Worm (Caenorhabditis elegans) whole organism, midembryonic: ENCODE results near the gene vab-9.

Experiments used
- T22C8.4 ChIP-seq: fragments of 200-800 bp; sonication (Bioruptor generic); IDR thresholded peaks from 2 replicates; pipeline ENCODE4 v1.3.6; 2022; ENCODE audit warnings: missing genetic modification characterization, missing compliant biosample characterization
- cog-1 ChIP-seq: sonication (generic microtip); optimal IDR thresholded peaks from 2 replicates; lab custom pipeline; 2016; ENCODE audit warnings: missing genetic modification characterization, missing compliant biosample characterization
- flt-1 ChIP-seq: fragments of 200-800 bp; sonication (Bioruptor generic); IDR thresholded peaks from 2 replicates; pipeline ENCODE4 v1.3.6; 2022; ENCODE audit warnings: missing genetic modification characterization, missing compliant biosample characterization
- klf-2 ChIP-seq: fragments of 200-800 bp; sonication (Bioruptor generic); conservative IDR thresholded peaks from 2 replicates; pipeline ENCODE4 v1.3.6; 2022; ENCODE audit warnings: missing genetic modification reagents, missing genetic modification characterization, missing compliant biosample characterization
- med-1 ChIP-seq: sonication (generic microtip); optimal IDR thresholded peaks from 2 replicates; lab custom pipeline; 2017; ENCODE audit warnings: missing genetic modification characterization, mild to moderate bottlenecking, missing compliant biosample characterization, antibody characterized with exemption, missing genetic modification reagents; ENCODE audit not compliant: insufficient read depth
- ref-1 ChIP-seq: fragments of 200-800 bp; sonication (Bioruptor generic); conservative IDR thresholded peaks from 2 replicates; pipeline ENCODE4 v1.3.6; 2022; ENCODE audit warnings: missing genetic modification reagents, missing genetic modification characterization, missing compliant biosample characterization
- tab-1 ChIP-seq: fragments of 200-800 bp; sonication (Bioruptor generic); IDR thresholded peaks from 2 replicates; pipeline ENCODE4 v1.3.6; 2022; ENCODE audit warnings: missing genetic modification characterization, missing compliant biosample characterization
- ztf-23 ChIP-seq: fragments of 200-800 bp; sonication (Bioruptor generic); IDR thresholded peaks from 2 replicates; pipeline ENCODE4 v1.3.6; 2022; ENCODE audit warnings: missing genetic modification reagents, missing genetic modification characterization, missing compliant biosample characterization
- ztf-29 ChIP-seq: fragments of 200-800 bp; sonication (Bioruptor generic); IDR thresholded peaks from 2 replicates; pipeline ENCODE4 v1.3.6; 2022; ENCODE audit warnings: missing genetic modification reagents, missing genetic modification characterization, missing compliant biosample characterization

The vab-9 gene

DNA sequence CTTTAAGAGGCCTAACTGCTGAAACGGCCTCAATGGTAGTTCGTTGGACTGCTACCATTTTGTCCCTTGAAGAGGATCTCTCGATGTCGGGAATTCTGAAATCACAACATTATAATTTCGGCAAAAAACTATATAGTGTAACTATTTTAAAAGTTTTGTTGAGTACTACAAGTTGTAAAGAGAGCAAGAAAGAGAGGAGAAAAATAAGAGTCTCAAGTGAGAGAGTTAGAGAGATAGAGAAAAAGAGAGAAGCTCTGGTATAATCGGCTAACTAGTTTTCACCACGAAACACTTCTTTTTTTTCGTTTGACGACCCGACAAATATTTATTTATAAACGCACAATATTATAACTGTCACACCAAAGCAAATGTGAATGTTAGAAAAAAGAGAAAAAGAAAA is at the start of gene vab-9:
Gene vab-9 (minus strand): TSS at position 101 of the 400 bp plus-strand sequence.
- no peak for TF ChIP-seq ztf-29 (GFP tag; lab: Robert Waterston, UW)
- TF ChIP-seq tab-1 (GFP tag; lab: Robert Waterston, UW) = no peak
- TF ChIP-seq ztf-23 (GFP tag; lab: Robert Waterston, UW) = no peak
- TF ChIP-seq T22C8.4 (GFP tag; lab: Robert Waterston, UW) = no peak
- TF ChIP-seq klf-2 (GFP tag; lab: Robert Waterston, UW) = no peak
- no peak for TF ChIP-seq med-1 (GFP tag; lab: Kevin White, UChicago)
- TF ChIP-seq flt-1 (GFP tag; lab: Robert Waterston, UW) = no peak
- TF ChIP-seq cog-1 (tag; lab: Kevin White, UChicago) = no peak
- no peak for TF ChIP-seq ref-1

DNA sequence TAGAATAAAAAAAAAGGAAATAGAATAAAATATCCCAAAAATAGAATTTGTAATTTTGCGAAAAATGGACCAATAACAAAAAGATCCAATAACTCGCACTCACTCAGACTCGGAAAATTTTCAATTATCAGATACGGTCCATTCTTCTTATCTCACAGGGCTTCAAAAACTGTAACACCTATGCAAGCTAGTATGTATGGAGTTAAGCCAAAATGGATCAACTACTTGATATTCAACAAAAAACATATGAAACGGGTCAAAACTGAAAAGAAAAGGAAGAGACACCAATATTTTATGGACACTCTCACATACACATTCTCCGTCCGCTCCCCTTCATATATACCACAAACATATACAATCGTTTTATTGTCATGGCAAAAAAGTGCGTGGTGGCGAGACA is 48.1 kb upstream of the vab-9 start, which contains the start of gene C34C6.9:
Gene C34C6.9 (plus strand): TSS at position 301 of the 400 bp plus-strand sequence.
- TF ChIP-seq T22C8.4 (GFP tag; lab: Robert Waterston, UW) (no peak), ref-1 (no peak), ztf-29 (GFP tag; lab: Robert Waterston, UW) (no peak), flt-1 (GFP tag; lab: Robert Waterston, UW) (no peak), ztf-23 (GFP tag; lab: Robert Waterston, UW) (no peak), klf-2 (GFP tag; lab: Robert Waterston, UW) (no peak), cog-1 (tag; lab: Kevin White, UChicago) (no peak), tab-1 (GFP tag; lab: Robert Waterston, UW) (no peak), med-1 (GFP tag; lab: Kevin White, UChicago) (no peak)

DNA sequence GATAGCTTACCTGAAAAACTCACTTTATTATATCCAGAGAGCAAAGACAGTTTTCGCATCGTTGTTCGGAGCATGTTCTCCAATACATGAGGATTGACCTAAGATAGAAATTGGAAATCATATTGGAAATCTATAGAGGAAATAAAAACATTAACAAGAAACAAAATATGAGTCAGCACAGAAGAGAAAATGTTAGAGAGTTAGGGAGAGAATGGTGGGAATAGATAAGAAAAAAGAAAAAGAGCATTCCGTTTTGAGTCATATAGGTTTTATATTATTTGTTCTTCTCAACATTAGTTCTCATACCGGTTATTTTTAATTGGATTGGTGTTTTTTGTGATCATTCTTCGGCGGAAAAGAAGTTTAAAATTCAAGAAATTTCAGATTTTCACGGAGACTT is 47.3 kb upstream of the vab-9 start, which contains the start of gene hgap-2:
Gene hgap-2 (minus strand): TSS at position 101 of the 400 bp plus-strand sequence.
- TF ChIP-seq ref-1 (no peak), klf-2 (GFP tag; lab: Robert Waterston, UW) (no peak), cog-1 (tag; lab: Kevin White, UChicago) (no peak), tab-1 (GFP tag; lab: Robert Waterston, UW) (no peak), T22C8.4 (GFP tag; lab: Robert Waterston, UW) (no peak), ztf-23 (GFP tag; lab: Robert Waterston, UW) (no peak), med-1 (GFP tag; lab: Kevin White, UChicago) (no peak)

DNA sequence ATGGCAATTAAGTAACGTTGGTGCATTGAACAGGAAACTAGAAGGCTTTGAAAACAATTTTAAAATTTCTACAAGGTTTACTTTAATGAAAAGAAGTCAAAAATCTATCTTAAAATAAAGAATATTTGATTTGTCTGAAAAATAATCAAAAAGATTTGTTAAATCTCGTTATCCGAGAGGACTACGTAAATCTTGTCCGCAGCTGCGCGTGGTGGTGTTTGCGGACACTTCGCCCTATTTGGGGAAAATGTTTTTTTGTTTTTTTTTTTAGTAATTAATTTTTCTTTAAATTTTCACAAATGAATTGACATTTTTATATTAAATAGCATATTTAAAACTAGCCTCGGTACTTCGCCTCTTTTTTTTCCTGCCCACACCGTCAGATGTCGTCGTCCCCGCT is 46.4 kb upstream of the vab-9 start:
- TF ChIP-seq flt-1 (GFP tag; lab: Robert Waterston, UW) (no peak), ztf-23 (GFP tag; lab: Robert Waterston, UW) (no peak), cog-1 (tag; lab: Kevin White, UChicago) (no peak), ref-1 (no peak), T22C8.4 (GFP tag; lab: Robert Waterston, UW) (no peak), tab-1 (GFP tag; lab: Robert Waterston, UW) (no peak), ztf-29 (GFP tag; lab: Robert Waterston, UW) (no peak)

DNA sequence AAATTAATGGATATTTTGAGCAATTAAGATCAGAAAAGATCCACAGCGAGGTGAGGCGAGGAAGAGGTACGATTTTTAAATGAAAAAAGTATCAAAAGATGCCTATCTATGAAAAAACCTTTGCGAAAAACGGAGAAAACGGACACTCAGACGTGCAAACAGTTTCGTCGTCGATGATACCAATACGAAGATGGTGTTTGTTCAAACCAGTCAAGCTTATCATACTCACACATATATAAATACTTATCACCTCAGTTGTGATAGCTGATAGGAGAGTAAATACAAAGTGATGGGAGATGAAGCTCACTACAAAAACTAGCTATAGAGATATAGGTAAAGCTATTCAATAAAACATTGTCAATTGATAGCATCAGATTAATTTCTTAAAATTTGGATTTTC is 42.3 kb upstream of the vab-9 start:
- TF ChIP-seq ref-1 = no peak
- no peak for TF ChIP-seq ztf-29 (GFP tag; lab: Robert Waterston, UW)
- TF ChIP-seq T22C8.4 (GFP tag; lab: Robert Waterston, UW) = no peak
- no peak for TF ChIP-seq cog-1 (tag; lab: Kevin White, UChicago)
- no peak for TF ChIP-seq flt-1 (GFP tag; lab: Robert Waterston, UW)
- TF ChIP-seq tab-1 (GFP tag; lab: Robert Waterston, UW) = no peak
- no peak for TF ChIP-seq klf-2 (GFP tag; lab: Robert Waterston, UW)
- no peak for TF ChIP-seq med-1 (GFP tag; lab: Kevin White, UChicago)
- no peak for TF ChIP-seq ztf-23 (GFP tag; lab: Robert Waterston, UW)

DNA sequence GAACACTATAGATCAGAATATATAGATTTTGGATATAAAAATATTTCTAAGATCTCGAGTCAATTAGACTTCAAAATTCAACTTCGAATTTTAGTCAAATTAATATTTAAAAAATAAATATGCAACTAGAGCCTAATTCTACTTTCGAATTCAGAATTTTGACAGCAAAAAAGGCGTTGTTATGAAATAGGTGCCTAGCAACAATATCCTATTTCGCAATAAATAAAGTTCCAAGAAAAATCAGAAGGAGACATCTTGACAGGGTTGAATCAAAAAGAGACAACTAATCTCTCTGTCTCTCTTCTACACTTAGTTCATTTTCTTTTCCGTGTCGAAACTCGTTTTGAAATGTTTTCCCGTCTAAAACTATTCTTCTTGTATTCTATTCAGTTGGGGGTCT is 37.9 kb upstream of the vab-9 start:
- TF ChIP-seq ztf-29 (GFP tag; lab: Robert Waterston, UW) (no peak), tab-1 (GFP tag; lab: Robert Waterston, UW) (no peak), ref-1 (no peak), klf-2 (GFP tag; lab: Robert Waterston, UW) (no peak), cog-1 (tag; lab: Kevin White, UChicago) (no peak), T22C8.4 (GFP tag; lab: Robert Waterston, UW) (no peak), med-1 (GFP tag; lab: Kevin White, UChicago) (no peak), flt-1 (GFP tag; lab: Robert Waterston, UW) (no peak), ztf-23 (GFP tag; lab: Robert Waterston, UW) (no peak)

DNA sequence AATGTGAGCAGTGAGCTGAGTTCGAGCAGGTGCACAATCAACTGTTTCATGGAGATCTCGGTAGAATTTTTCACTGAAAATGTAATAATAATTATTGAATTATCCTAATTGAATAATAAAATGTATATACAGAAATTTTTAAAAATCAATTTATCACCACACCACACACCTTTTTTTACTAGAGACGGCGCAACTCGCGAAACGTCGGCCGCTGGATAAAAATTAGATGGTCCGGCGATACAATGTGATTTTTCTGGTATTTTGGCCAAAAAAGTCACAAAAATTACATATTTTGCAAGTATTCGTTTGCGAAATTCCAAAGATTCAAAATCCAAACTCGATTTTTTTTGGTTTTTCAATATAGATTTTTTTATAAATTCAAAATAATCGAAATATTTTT is 33.3 kb upstream of the vab-9 start:
- TF ChIP-seq klf-2 (GFP tag; lab: Robert Waterston, UW) = no peak

DNA sequence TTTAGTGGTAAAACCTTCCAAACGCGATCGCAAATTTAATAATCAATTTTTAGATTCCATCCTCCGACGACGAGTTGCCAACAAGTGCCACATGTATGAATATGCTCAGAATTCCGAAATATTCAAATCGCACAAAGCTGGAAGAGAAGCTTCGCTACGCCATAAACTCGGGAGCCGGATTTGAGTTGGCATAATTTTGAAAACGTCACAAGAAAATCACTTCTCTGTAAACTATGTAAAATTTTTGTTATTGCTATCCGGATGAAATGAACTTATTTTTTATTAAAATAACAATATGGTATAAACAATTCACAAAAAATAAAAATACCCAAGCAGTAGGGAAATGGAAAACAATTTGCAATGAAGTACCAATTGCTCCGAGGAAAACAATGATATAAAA is 31.4 kb upstream of the vab-9 start:
- TF ChIP-seq ztf-29 (GFP tag; lab: Robert Waterston, UW) = no peak
- no peak for TF ChIP-seq ztf-23 (GFP tag; lab: Robert Waterston, UW)
- no peak for TF ChIP-seq tab-1 (GFP tag; lab: Robert Waterston, UW)
- no peak for TF ChIP-seq cog-1 (tag; lab: Kevin White, UChicago)
- no peak for TF ChIP-seq ref-1

DNA sequence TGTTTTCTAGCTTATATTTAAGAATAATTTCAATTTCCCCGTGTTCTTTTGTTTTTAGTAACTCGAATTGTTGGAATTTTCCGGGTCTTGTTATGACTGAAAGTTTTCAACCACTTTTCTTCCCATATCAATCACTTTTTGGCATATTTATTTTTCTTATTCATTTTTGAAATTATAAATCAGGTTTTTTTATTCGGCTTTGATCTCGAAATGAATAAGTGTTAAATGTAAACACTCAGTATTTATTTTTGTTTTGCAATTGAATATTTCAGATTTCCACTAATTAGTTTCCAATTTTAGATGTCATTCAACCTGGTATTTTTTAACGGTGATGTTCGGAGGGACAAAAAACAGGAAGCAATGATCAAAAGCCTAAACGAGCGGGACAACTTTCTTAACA is 27.0 kb upstream of the vab-9 start, which contains the start of gene etc-1:
Gene etc-1 (plus strand): TSS at position 301 of the 400 bp plus-strand sequence.
- TF ChIP-seq klf-2 (GFP tag; lab: Robert Waterston, UW) (no peak), T22C8.4 (GFP tag; lab: Robert Waterston, UW) (no peak), tab-1 (GFP tag; lab: Robert Waterston, UW) (no peak), med-1 (GFP tag; lab: Kevin White, UChicago) (no peak), flt-1 (GFP tag; lab: Robert Waterston, UW) (no peak), ref-1 (no peak), cog-1 (tag; lab: Kevin White, UChicago) (no peak), ztf-23 (GFP tag; lab: Robert Waterston, UW) (no peak), ztf-29 (GFP tag; lab: Robert Waterston, UW) (no peak)

DNA sequence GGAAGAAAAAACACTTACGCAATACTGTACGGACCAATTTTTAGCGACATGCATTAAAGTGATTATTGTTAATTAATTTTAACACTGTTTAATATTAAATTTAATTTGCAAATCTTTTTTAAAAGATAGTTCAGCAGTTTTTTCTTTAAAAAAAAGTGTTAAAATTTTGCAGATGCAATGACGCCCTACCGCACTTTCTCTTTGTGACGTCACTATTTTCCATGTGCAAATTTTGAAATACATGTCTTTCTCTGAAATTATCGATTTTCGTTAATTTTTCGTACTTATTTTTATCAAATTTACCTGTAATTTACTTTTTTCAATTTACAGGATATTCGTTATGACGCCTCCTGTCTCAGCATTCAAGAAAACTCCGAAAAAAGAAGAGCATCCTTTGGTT is 24.0 kb upstream of the vab-9 start, which contains the start of the genes piga-1 and eif-2Bepsilon:
Gene piga-1 (minus strand): TSS at position 174 of the 400 bp plus-strand sequence.
Gene eif-2Bepsilon (plus strand): TSS at position 331 of the 400 bp plus-strand sequence.
- TF ChIP-seq flt-1 (GFP tag; lab: Robert Waterston, UW) (no peak), T22C8.4 (GFP tag; lab: Robert Waterston, UW) (no peak)
